Worm (Caenorhabditis elegans) whole organism, L4 larva: ENCODE data around the gene ghi-1.

Experiments used
- D1046.2 ChIP-seq: fragments of 200-800 bp; sonication (Bioruptor generic); IDR thresholded peaks from 2 replicates; pipeline ENCODE4 v1.3.6; 2022; ENCODE audit warnings: missing genetic modification characterization, missing compliant biosample characterization
- F26F4.8 ChIP-seq: fragments of 200-800 bp; sonication (Bioruptor generic); conservative IDR thresholded peaks from 2 replicates; pipeline ENCODE4 v1.3.6; 2022; ENCODE audit warnings: missing genetic modification characterization, missing compliant biosample characterization
- T26A8.4 ChIP-seq: fragments of 200-800 bp; sonication (Bioruptor generic); IDR thresholded peaks from 2 replicates; pipeline ENCODE4 v1.3.6; 2022; ENCODE audit warnings: missing genetic modification characterization, missing compliant biosample characterization
- ZK546.5 ChIP-seq, 2 experiments: sonication (generic microtip); optimal IDR thresholded peaks; 2 replicates each; lab custom pipeline; 2017; ENCODE audit warnings: missing biosample characterization in 2 of 2, missing genetic modification characterization in 2 of 2
- aha-1 ChIP-seq: fragments of 150-350 bp; peaks from one replicate; lab custom pipeline; 2014; ENCODE audit warnings: missing biosample characterization, missing genetic modification characterization
- ama-1 ChIP-seq: fragments of 150-350 bp; optimal IDR thresholded peaks from 2 replicates; lab custom pipeline; 2014; ENCODE audit warnings: inconsistent platforms, mixed read lengths
- ceh-20 ChIP-seq: fragments of 200-800 bp; sonication (Bioruptor generic); IDR thresholded peaks from 2 replicates; pipeline ENCODE4 v1.3.6; 2022; ENCODE audit warnings: missing genetic modification reagents, missing genetic modification characterization, missing compliant biosample characterization
- ceh-32 ChIP-seq: sonication (generic microtip); optimal IDR thresholded peaks from 2 replicates; lab custom pipeline; 2016; ENCODE audit warnings: mild to moderate bottlenecking, missing genetic modification characterization, missing compliant biosample characterization; ENCODE audit not compliant: poor library complexity
- ces-1 ChIP-seq: fragments of 150-350 bp; sonication (generic microtip); optimal IDR thresholded peaks from 4 replicates; lab custom pipeline; 2014; ENCODE audit warnings: missing biosample characterization, missing genetic modification reagents, missing genetic modification characterization
- ctbp-1 ChIP-seq: fragments of 200-800 bp; sonication (Bioruptor generic); IDR thresholded peaks from 2 replicates; pipeline ENCODE4 v1.3.6; 2022; ENCODE audit warnings: missing genetic modification reagents, missing genetic modification characterization, missing compliant biosample characterization
- daf-16 ChIP-seq, 3 experiments: sonication (generic microtip); optimal IDR thresholded peaks; 2 replicates each; lab custom pipeline; 2016 to 2017; ENCODE audit warnings: missing genetic modification characterization in 3 of 3, missing genetic modification reagents in 3 of 3, mild to moderate bottlenecking in 2 of 3, missing compliant biosample characterization in 2 of 3, missing biosample characterization in 1 of 3, moderate library complexity in 1 of 3
- daf-8 ChIP-seq: fragments of 200-800 bp; sonication (Bioruptor generic); IDR thresholded peaks from 2 replicates; pipeline ENCODE4 v1.3.6; 2022; ENCODE audit warnings: missing genetic modification characterization, missing compliant biosample characterization
- dmd-9 ChIP-seq: fragments of 200-800 bp; sonication (Bioruptor generic); IDR thresholded peaks from 2 replicates; pipeline ENCODE4 v1.3.6; 2022; ENCODE audit warnings: missing genetic modification reagents, missing genetic modification characterization, missing compliant biosample characterization
- duxl-1 ChIP-seq: sonication (generic microtip); optimal IDR thresholded peaks from 2 replicates; lab custom pipeline; 2016; ENCODE audit warnings: mild to moderate bottlenecking, missing genetic modification characterization, moderate library complexity, missing compliant biosample characterization; ENCODE audit not compliant: poor library complexity
- dve-1 ChIP-seq: sonication (generic microtip); optimal IDR thresholded peaks from 2 replicates; lab custom pipeline; 2017; ENCODE audit warnings: antibody characterized with exemption, mild to moderate bottlenecking, missing genetic modification characterization, missing compliant biosample characterization; ENCODE audit not compliant: insufficient read depth
- egl-27 ChIP-seq: sonication (generic microtip); optimal IDR thresholded peaks from 3 replicates; lab custom pipeline; 2017; ENCODE audit warnings: missing biosample characterization, missing genetic modification reagents, missing genetic modification characterization
- egl-43 ChIP-seq: fragments of 200-800 bp; sonication (Bioruptor generic); IDR thresholded peaks from 2 replicates; pipeline ENCODE4 v1.3.6; 2022; ENCODE audit warnings: missing genetic modification reagents, missing genetic modification characterization, missing compliant biosample characterization
- gei-8 ChIP-seq: fragments of 200-800 bp; sonication (Bioruptor generic); optimal IDR thresholded peaks from 2 replicates; lab custom pipeline; 2018; ENCODE audit warnings: mild to moderate bottlenecking, missing genetic modification characterization, missing compliant biosample characterization
- hif-1 ChIP-seq, 2 experiments: sonication (generic microtip); optimal IDR thresholded peaks; 2 replicates each; lab custom pipeline; 2016 to 2017; ENCODE audit warnings: missing compliant biosample characterization in 2 of 2, missing genetic modification characterization in 2 of 2, missing genetic modification reagents in 2 of 2, missing genotype in 2 of 2, mild to moderate bottlenecking in 1 of 2
- hmg-1.1 ChIP-seq: fragments of 200-800 bp; sonication (Bioruptor generic); IDR thresholded peaks from 2 replicates; pipeline ENCODE4 v1.3.6; 2022; ENCODE audit warnings: missing genetic modification reagents, missing genetic modification characterization, missing compliant biosample characterization
- lim-7 ChIP-seq: fragments of 200-800 bp; sonication (Bioruptor generic); IDR thresholded peaks from 2 replicates; pipeline ENCODE4 v1.3.6; 2022; ENCODE audit warnings: missing genetic modification characterization, missing compliant biosample characterization
- lin-29 ChIP-seq: fragments of 200-800 bp; sonication (Bioruptor generic); IDR thresholded peaks from 2 replicates; pipeline ENCODE4 v1.3.6; 2022; ENCODE audit warnings: missing genetic modification reagents, missing genetic modification characterization, missing compliant biosample characterization
- lsy-2 ChIP-seq, 2 experiments: fragments of 150-350 bp in 1 of 2; sonication (generic microtip) in 1 of 2; optimal IDR thresholded peaks; 2 replicates each; lab custom pipeline; 2014 to 2017; ENCODE audit warnings: missing biosample characterization in 2 of 2, missing genetic modification characterization in 2 of 2
- madf-5 ChIP-seq, 2 experiments: fragments of 200-800 bp; sonication (Bioruptor generic); IDR thresholded peaks; 2 replicates each; pipeline ENCODE4 v1.3.6; 2022; ENCODE audit warnings: missing compliant biosample characterization in 2 of 2, missing genetic modification characterization in 2 of 2
- madf-9 ChIP-seq: fragments of 200-800 bp; sonication (Bioruptor generic); conservative IDR thresholded peaks from 2 replicates; pipeline ENCODE4 v1.3.6; 2022; ENCODE audit warnings: missing genetic modification reagents, missing genetic modification characterization, missing compliant biosample characterization
- mdt-29 ChIP-seq: fragments of 200-800 bp; sonication (Bioruptor generic); IDR thresholded peaks from 2 replicates; pipeline ENCODE4 v1.3.6; 2022; ENCODE audit warnings: missing genetic modification reagents, missing genetic modification characterization, missing compliant biosample characterization
- mep-1 ChIP-seq: fragments of 150-350 bp; sonication (generic microtip); optimal IDR thresholded peaks from 3 replicates; lab custom pipeline; 2014; ENCODE audit warnings: missing biosample characterization, missing genetic modification characterization
- mes-2 ChIP-seq: sonication (generic microtip); optimal IDR thresholded peaks from 2 replicates; lab custom pipeline; 2016; ENCODE audit warnings: missing genotype, mild to moderate bottlenecking, missing genetic modification characterization, missing compliant biosample characterization; ENCODE audit not compliant: poor library complexity, severe bottlenecking
- mxl-3 ChIP-seq: fragments of 200-800 bp; sonication (Bioruptor generic); optimal IDR thresholded peaks from 2 replicates; lab custom pipeline; 2018; ENCODE audit warnings: mild to moderate bottlenecking, missing genetic modification characterization, missing compliant biosample characterization
- nhr-102 ChIP-seq: sonication (generic microtip); optimal IDR thresholded peaks from 2 replicates; lab custom pipeline; 2016; ENCODE audit warnings: mild to moderate bottlenecking, missing genetic modification characterization, moderate library complexity, missing compliant biosample characterization
- nhr-237 ChIP-seq: sonication (generic microtip); optimal IDR thresholded peaks from 2 replicates; lab custom pipeline; 2017; ENCODE audit warnings: missing biosample characterization, missing genetic modification characterization
- nhr-28 ChIP-seq: fragments of 150-350 bp; optimal IDR thresholded peaks from 2 replicates; lab custom pipeline; 2014; ENCODE audit warnings: missing biosample characterization, missing genetic modification characterization
- nhr-41 ChIP-seq: fragments of 200-800 bp; sonication (Bioruptor generic); IDR thresholded peaks from 2 replicates; pipeline ENCODE4 v1.3.6; 2022; ENCODE audit warnings: missing genetic modification reagents, missing genetic modification characterization, missing compliant biosample characterization
- nhr-42 ChIP-seq: fragments of 200-800 bp; sonication (Bioruptor generic); IDR thresholded peaks from 2 replicates; pipeline ENCODE4 v1.3.6; 2022; ENCODE audit warnings: missing genetic modification characterization, missing compliant biosample characterization
- nhr-48 ChIP-seq: sonication (generic microtip); optimal IDR thresholded peaks from 2 replicates; lab custom pipeline; 2016; ENCODE audit warnings: mild to moderate bottlenecking, missing genetic modification characterization, missing compliant biosample characterization
- nhr-6 ChIP-seq: fragments of 150-350 bp; optimal IDR thresholded peaks from 2 replicates; lab custom pipeline; 2014; ENCODE audit warnings: missing biosample characterization, missing genetic modification characterization
- nhr-77 ChIP-seq: fragments of 150-350 bp; optimal IDR thresholded peaks from 2 replicates; lab custom pipeline; 2014; ENCODE audit warnings: missing biosample characterization, missing genetic modification characterization
- pha-4 ChIP-seq, 2 experiments: fragments of 150-350 bp in 1 of 2; fragments of 200-800 bp in 1 of 2; sonication (Bioruptor generic) in 1 of 2; IDR thresholded peaks in 1 of 2; optimal IDR thresholded peaks in 1 of 2; 2 replicates each; pipeline versions ENCODE4 v1.3.6 to Lab custom; 2014 to 2022; ENCODE audit warnings: missing genetic modification characterization in 2 of 2, missing genetic modification reagents in 2 of 2, missing biosample characterization in 1 of 2, missing compliant biosample characterization in 1 of 2
- php-3 ChIP-seq: fragments of 200-800 bp; sonication (Bioruptor generic); IDR thresholded peaks from 2 replicates; pipeline ENCODE4 v1.3.6; 2022; ENCODE audit warnings: missing genetic modification reagents, missing genetic modification characterization, missing compliant biosample characterization
- rbr-2 ChIP-seq: sonication (generic microtip); optimal IDR thresholded peaks from 2 replicates; lab custom pipeline; 2016; ENCODE audit warnings: missing genotype, missing genetic modification characterization, missing compliant biosample characterization
- skn-1 ChIP-seq: fragments of 150-350 bp; optimal IDR thresholded peaks from 2 replicates; lab custom pipeline; 2014; ENCODE audit warnings: missing biosample characterization, missing genetic modification characterization
- snpc-1.2 ChIP-seq: fragments of 200-800 bp; sonication (Bioruptor generic); IDR thresholded peaks from 2 replicates; pipeline ENCODE4 v1.3.6; 2022; ENCODE audit warnings: missing genetic modification reagents, missing genetic modification characterization, missing compliant biosample characterization
- snpc-4 ChIP-seq: fragments of 150-350 bp; optimal IDR thresholded peaks from 2 replicates; lab custom pipeline; 2014; ENCODE audit warnings: missing biosample characterization, missing genetic modification characterization
- unc-62 ChIP-seq, 3 experiments: fragments of 150-350 bp in 1 of 3; sonication (generic microtip); optimal IDR thresholded peaks in 2 of 3; peaks in 1 of 3; 1 replicate in 1 of 3; 2 replicates in 2 of 3; lab custom pipeline; 2014 to 2017; ENCODE audit warnings: missing biosample characterization in 3 of 3, missing genetic modification characterization in 3 of 3, missing genetic modification reagents in 3 of 3, missing genotype in 1 of 3

ghi-1 gene

ce11 chrII:11636617-11637016 lies 9.9 kb upstream of the ghi-1 start (continued):
- TF ChIP-seq rbr-2 (tag; lab: Kevin White, UChicago) (no peak), nhr-41 (GFP tag; lab: Robert Waterston, UW) (no peak), nhr-28 (tag; lab: Kevin White, UChicago) (no peak), snpc-4 (tag; lab: Kevin White, UChicago) (no peak), dve-1 (tag; lab: Kevin White, UChicago) (peak; percentile 17), nhr-6 (tag; lab: Kevin White, UChicago) (no peak), ceh-20 (GFP tag; lab: Robert Waterston, UW) (no peak), pha-4 (GFP tag; IDR thresholded peaks at IDR 0.05; lab: Robert Waterston, UW) (no peak), pha-4 (tag; optimal IDR thresholded peaks at IDR 0.05; lab: Kevin White, UChicago) (no peak), php-3 (GFP tag; lab: Robert Waterston, UW) (0 out of 2 replicates have a peak, but pooled peaks have one; percentile 24), madf-9 (GFP tag; lab: Robert Waterston, UW) (no peak), mdt-29 (GFP tag; lab: Robert Waterston, UW) (no peak), ctbp-1 (GFP tag; lab: Robert Waterston, UW) (no peak), egl-43 (0 out of 2 replicates have a peak, but pooled peaks have one; percentile 45), snpc-1.2 (GFP tag; lab: Robert Waterston, UW) (no peak), daf-16 (GFP tag; optimal IDR thresholded peaks at IDR 0.05; lab: Kevin White, UChicago) (no peak), daf-16 (tag; optimal IDR thresholded peaks at IDR 0.05; lab: Kevin White, UChicago) (peak; percentile 41), F26F4.8 (GFP tag; lab: Robert Waterston, UW) (0 out of 2 replicates have a peak, but pooled peaks have one; percentile 14), gei-8 (GFP tag; lab: Kevin White, UChicago) (no peak), nhr-42 (GFP tag; lab: Robert Waterston, UW) (no peak), lim-7 (GFP tag; lab: Robert Waterston, UW) (0 out of 2 replicates have a peak, but pooled peaks have one; percentile 50), dmd-9 (no peak), skn-1 (tag; lab: Kevin White, UChicago) (no peak), aha-1 (no peak), D1046.2 (GFP tag; lab: Robert Waterston, UW) (no peak), nhr-102 (no peak), T26A8.4 (GFP tag; lab: Robert Waterston, UW) (no peak; the same call in none of the 2 replicates), ceh-32 (tag; lab: Kevin White, UChicago) (no peak), ZK546.5 (tag; optimal IDR thresholded peaks at IDR 0.05; lab: Kevin White, UChicago) (no peak), hif-1 (tag; optimal IDR thresholded peaks at IDR 0.05; lab: Kevin White, UChicago) (peak in 1 of 2 experiments; percentile 3), mxl-3 (GFP tag; lab: Kevin White, UChicago) (no peak)

DNA sequence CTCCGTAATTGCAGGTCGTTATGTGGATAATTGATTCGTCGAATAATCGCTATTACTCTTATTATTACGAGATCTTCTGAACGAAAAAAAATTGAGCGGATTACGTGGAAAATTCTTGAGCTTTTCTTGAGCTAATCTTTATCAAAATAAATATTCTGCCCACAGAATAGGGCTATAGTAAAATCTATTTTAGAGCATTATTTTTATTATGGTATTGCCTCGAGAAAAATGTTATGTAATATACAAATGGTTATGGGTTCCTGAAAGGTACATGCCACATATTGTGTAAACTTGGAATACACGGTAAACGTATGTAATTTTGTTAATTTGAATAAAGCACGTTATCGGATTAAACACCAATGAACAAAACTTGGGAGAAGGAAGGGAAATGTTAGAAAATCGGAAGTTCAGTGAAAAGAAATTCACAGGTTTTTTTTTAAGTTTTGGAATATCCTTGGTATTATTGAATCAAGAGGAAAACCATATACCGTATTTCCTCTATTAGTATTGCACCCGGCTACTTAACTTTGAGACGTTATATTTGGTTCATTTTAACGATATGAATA lies 9.3 kb upstream of the ghi-1 start:
- peak; percentile 50 for TF ChIP-seq duxl-1 (tag; lab: Kevin White, UChicago)
- no peak for TF ChIP-seq daf-8 (GFP tag; lab: Robert Waterston, UW)
- no peak for TF ChIP-seq dmd-9
- TF ChIP-seq daf-16 (GFP tag; optimal IDR thresholded peaks at IDR 0.05; lab: Kevin White, UChicago): no peak
- TF ChIP-seq daf-16 (tag; optimal IDR thresholded peaks at IDR 0.05; lab: Kevin White, UChicago): peak; percentile 32
- TF ChIP-seq dve-1 (tag; lab: Kevin White, UChicago): peak; percentile 74
- peak; percentile 62; the same call in 1 of the 2 replicates for TF ChIP-seq T26A8.4 (GFP tag; lab: Robert Waterston, UW)
- peak; percentile 24 for TF ChIP-seq aha-1
- no peak for TF ChIP-seq nhr-237 (tag; lab: Kevin White, UChicago)
- TF ChIP-seq lin-29 (GFP tag; lab: Robert Waterston, UW): no peak
- peak; percentile 50 for TF ChIP-seq mep-1
- TF ChIP-seq unc-62 (GFP tag; optimal IDR thresholded peaks at IDR 0.05 in 1 of 2; lab: Kevin White, UChicago): peak in 1 of 2 experiments; percentile 78
- no peak for TF ChIP-seq unc-62 (tag; optimal IDR thresholded peaks at IDR 0.05; lab: Kevin White, UChicago)
- no peak for TF ChIP-seq ces-1 (GFP tag; lab: Kevin White, UChicago)
- TF ChIP-seq lsy-2 (tag; optimal IDR thresholded peaks at IDR 0.05; lab: Kevin White, UChicago): peak in 1 of 2 experiments; percentile 18
- no peak for TF ChIP-seq egl-27 (tag; lab: Kevin White, UChicago)
- TF ChIP-seq ceh-32 (tag; lab: Kevin White, UChicago): no peak
- TF ChIP-seq php-3 (GFP tag; lab: Robert Waterston, UW): 0 out of 2 replicates have a peak, but pooled peaks have one; percentile 11
- TF ChIP-seq hif-1 (tag; optimal IDR thresholded peaks at IDR 0.05; lab: Kevin White, UChicago): peak in 1 of 2 experiments; percentile 7
- TF ChIP-seq madf-5 (GFP tag; IDR thresholded peaks at IDR 0.05; lab: Robert Waterston, UW): no peak
- TF ChIP-seq madf-9 (GFP tag; lab: Robert Waterston, UW): 0 out of 2 replicates have a peak, but pooled peaks have one; percentile 37
- 0 out of 2 replicates have a peak, but pooled peaks have one; percentile 15 for TF ChIP-seq nhr-42 (GFP tag; lab: Robert Waterston, UW)
- 0 out of 2 replicates have a peak, but pooled peaks have one; percentile 8 for TF ChIP-seq hmg-1.1 (GFP tag; lab: Robert Waterston, UW)
- no peak for TF ChIP-seq nhr-77 (tag; lab: Kevin White, UChicago)
- peak; percentile 17 for TF ChIP-seq nhr-48 (tag; lab: Kevin White, UChicago)
- TF ChIP-seq mdt-29 (GFP tag; lab: Robert Waterston, UW): 0 out of 2 replicates have a peak, but pooled peaks have one; percentile 10
- peak; percentile 61 for TF ChIP-seq ama-1
- peak; percentile 52 for TF ChIP-seq mes-2 (tag; lab: Kevin White, UChicago)
